Worm (Caenorhabditis elegans): ENCODE data around the gene abu-8.

Gene abu-8

ce11 chrV:5213674-5214073, 19.3 kb upstream of the abu-8 start:
- no peak for TF ChIP-seq mec-3 (tag; optimal IDR thresholded peaks at IDR 0.05; ENCODE audit: borderline replicate concordance)
- TF ChIP-seq ceh-48 (tag; optimal IDR thresholded peaks at IDR 0.05), result no peak
- no peak for TF ChIP-seq pros-1 (tag; optimal IDR thresholded peaks at IDR 0.05)
- no peak for TF ChIP-seq npax-4 (tag; optimal IDR thresholded peaks at IDR 0.05)
- no peak for TF ChIP-seq syd-9 (tag; optimal IDR thresholded peaks at IDR 0.05)
- TF ChIP-seq fax-1 (tag; optimal IDR thresholded peaks at IDR 0.05), result no peak
- peak; percentile 92 for TF ChIP-seq nfya-1 (tag; optimal IDR thresholded peaks at IDR 0.05)

- TF ChIP-seq sox-4 (tag; optimal IDR thresholded peaks at IDR 0.05) (no peak), T23F11.4 (GFP tag; optimal IDR thresholded peaks at IDR 0.05) (no peak), npax-4 (tag; optimal IDR thresholded peaks at IDR 0.05) (no peak), ceh-18 (tag; optimal IDR thresholded peaks at IDR 0.05) (peak; percentile 16), elt-2 (tag; optimal IDR thresholded peaks at IDR 0.05) (no peak)
These were observed 9.7 kb upstream of the abu-8 start, which contains the start of gene ttc-37 for ce11 chrV:5204127-5204526. ttc-37 (plus strand) TSS chrV:5204475.

ce11 chrV:5203643-5204042, 9.2 kb upstream of the abu-8 start:
- no peak for TF ChIP-seq pax-1 (tag; optimal IDR thresholded peaks at IDR 0.05)
- no peak for TF ChIP-seq unc-86 (tag; optimal IDR thresholded peaks at IDR 0.05)
- TF ChIP-seq elt-2 (tag; optimal IDR thresholded peaks at IDR 0.05), result no peak
- no peak for TF ChIP-seq odd-2 (tag; optimal IDR thresholded peaks at IDR 0.05)
- TF ChIP-seq tbx-7 (tag; optimal IDR thresholded peaks at IDR 0.05), result no peak
- no peak for TF ChIP-seq Y22D7AL.16 (tag; optimal IDR thresholded peaks at IDR 0.05)
- TF ChIP-seq ceh-48 (tag; optimal IDR thresholded peaks at IDR 0.05), result no peak
- TF ChIP-seq lim-6 (tag; optimal IDR thresholded peaks at IDR 0.05), result no peak
- no peak for TF ChIP-seq ceh-6 (GFP tag; optimal IDR thresholded peaks at IDR 0.05)
- TF ChIP-seq sdc-2 (tag; optimal IDR thresholded peaks at IDR 0.05), result no peak
- no peak for TF ChIP-seq ceh-24 (tag; optimal IDR thresholded peaks at IDR 0.05)
- no peak for TF ChIP-seq eyg-1 (tag; optimal IDR thresholded peaks at IDR 0.05)
- TF ChIP-seq dve-1 (tag; optimal IDR thresholded peaks at IDR 0.05), result no peak
- TF ChIP-seq pat-9 (tag; optimal IDR thresholded peaks at IDR 0.05), result no peak
- TF ChIP-seq ceh-18 (tag; optimal IDR thresholded peaks at IDR 0.05), result no peak
- no peak for TF ChIP-seq pqm-1 (tag; optimal IDR thresholded peaks at IDR 0.05)

- peak; percentile 27 for TF ChIP-seq unc-55 (GFP tag; optimal IDR thresholded peaks at IDR 0.05)
- TF ChIP-seq ceh-22 (tag; optimal IDR thresholded peaks at IDR 0.05), result no peak
These were observed 7.3 kb upstream of the abu-8 start for ce11 chrV:5201706-5202105.

- TF ChIP-seq fkh-10 (GFP tag; optimal IDR thresholded peaks at IDR 0.05) (peak; percentile 48), ref-2 (tag; optimal IDR thresholded peaks at IDR 0.05) (no peak), unc-42 (tag; optimal IDR thresholded peaks at IDR 0.05) (peak; percentile 98)
These were observed 5.8 kb upstream of the abu-8 start for ce11 chrV:5200188-5200587.

ce11 chrV:5198240-5198639, 3.8 kb upstream of the abu-8 start, which contains the start of gene Y47A7.2:
Y47A7.2 (minus strand) TSS chrV:5198340.
- TF ChIP-seq ceh-30 (tag; optimal IDR thresholded peaks at IDR 0.05), result no peak

- TF ChIP-seq ref-2 (tag; optimal IDR thresholded peaks at IDR 0.05) (no peak), unc-42 (tag; optimal IDR thresholded peaks at IDR 0.05) (no peak), dve-1 (tag; optimal IDR thresholded peaks at IDR 0.05) (no peak), dmd-4 (tag; optimal IDR thresholded peaks at IDR 0.05; ENCODE audit: borderline replicate concordance) (no peak), T23F11.4 (GFP tag; optimal IDR thresholded peaks at IDR 0.05) (no peak), sox-4 (tag; optimal IDR thresholded peaks at IDR 0.05) (no peak), hlh-13 (GFP tag; optimal IDR thresholded peaks at IDR 0.05) (no peak), npax-4 (tag; optimal IDR thresholded peaks at IDR 0.05) (no peak), pha-4 (tag; optimal IDR thresholded peaks at IDR 0.05) (no peak), hlh-8 (tag; optimal IDR thresholded peaks at IDR 0.05) (no peak), ceh-2 (tag; optimal IDR thresholded peaks at IDR 0.05) (no peak), hlh-6 (tag; optimal IDR thresholded peaks at IDR 0.05) (no peak), ahr-1 (tag; optimal IDR thresholded peaks at IDR 0.05) (no peak), zip-5 (tag; optimal IDR thresholded peaks at IDR 0.05) (no peak)
These were observed 1.9 kb downstream of the abu-8 start, which contains the start of gene C03A7.13 for ce11 chrV:5192501-5192900. C03A7.13 (minus strand) TSS chrV:5192543.
